Fruit fly (Drosophila melanogaster): ENCODE results near the gene rtet.

rtet gene

dm6 chr3R:21112742-21113465, 4.7 kb downstream of the rtet start (continued):
- TF ChIP-seq wek (GFP tag; optimal IDR thresholded peaks at IDR 0.05), result peak; percentile 86
- peak; percentile 81 for TF ChIP-seq run (tag; optimal IDR thresholded peaks at IDR 0.05)
- TF ChIP-seq CG6272 (GFP tag; IDR thresholded peaks at IDR 0.05), result peak; percentile 61
- TF ChIP-seq unpg (GFP tag; optimal IDR thresholded peaks at IDR 0.05), result peak; percentile 92
- peak; percentile 75 for TF ChIP-seq CG18011 (GFP tag; optimal IDR thresholded peaks at IDR 0.05)
- TF ChIP-seq Myb (GFP tag; optimal IDR thresholded peaks at IDR 0.05), result peak; percentile 77
- TF ChIP-seq her (GFP tag; optimal IDR thresholded peaks at IDR 0.05), result peak; percentile 90
- peak; percentile 87 for TF ChIP-seq NfI (GFP tag; optimal IDR thresholded peaks at IDR 0.05)
- peak; percentile 83 for TF ChIP-seq CG14014 (GFP tag; IDR thresholded peaks at IDR 0.05)
- TF ChIP-seq Dad (GFP tag; optimal IDR thresholded peaks at IDR 0.05), result peak; percentile 72
- TF ChIP-seq trh (GFP tag; optimal IDR thresholded peaks at IDR 0.05), result peak; percentile 68
- peak; percentile 86 for TF ChIP-seq D19A (tag; optimal IDR thresholded peaks at IDR 0.05)
- no peak for TF ChIP-seq Bgb (GFP tag; IDR thresholded peaks at IDR 0.05; ENCODE audit: partially characterized antibody)
- TF ChIP-seq CG3065 (GFP tag; optimal IDR thresholded peaks at IDR 0.05), result peak; percentile 78
- peak; percentile 92 for TF ChIP-seq CG12744 (GFP tag; optimal IDR thresholded peaks at IDR 0.05)
- TF ChIP-seq Poxn (GFP tag; IDR thresholded peaks at IDR 0.05), result no peak
- TF ChIP-seq vvl (GFP tag; IDR thresholded peaks at IDR 0.05), result peak; percentile 93
- peak; percentile 87 for TF ChIP-seq zen (tag; optimal IDR thresholded peaks at IDR 0.05)
- TF ChIP-seq CG11093 (GFP tag; IDR thresholded peaks at IDR 0.05), result peak; percentile 68; the same call in 2 of the 3 replicates
- peak; percentile 84 for TF ChIP-seq tup (GFP tag; optimal IDR thresholded peaks at IDR 0.05)
- peak; percentile 85 for TF ChIP-seq CG8089 (GFP tag; optimal IDR thresholded peaks at IDR 0.05)
- peak; percentile 84 for TF ChIP-seq tio (GFP tag; optimal IDR thresholded peaks at IDR 0.05)
- TF ChIP-seq gce (GFP tag; IDR thresholded peaks at IDR 0.05), result peak; percentile 89
- peak; percentile 89 for TF ChIP-seq CG8388 (GFP tag; optimal IDR thresholded peaks at IDR 0.05)
- peak; percentile 64 for TF ChIP-seq danr (GFP tag; IDR thresholded peaks at IDR 0.05)
- peak; percentile 80 for TF ChIP-seq odd (GFP tag; optimal IDR thresholded peaks at IDR 0.05)
- no peak for TF ChIP-seq ftz-f1 (GFP tag; optimal IDR thresholded peaks at IDR 0.05)
- TF ChIP-seq oc (tag; optimal IDR thresholded peaks at IDR 0.05), result peak; percentile 91
- TF ChIP-seq az2 (GFP tag; optimal IDR thresholded peaks at IDR 0.05), result peak; percentile 82
- no peak for TF ChIP-seq CG9797 (GFP tag; optimal IDR thresholded peaks at IDR 0.05)
- peak; percentile 25 for TF ChIP-seq Kr (GFP tag; optimal IDR thresholded peaks at IDR 0.05)
- peak; percentile 74 for TF ChIP-seq CG14050 (GFP tag; IDR thresholded peaks at IDR 0.05)
- no peak for TF ChIP-seq knrl (GFP tag; IDR thresholded peaks at IDR 0.05; ENCODE audit: partially characterized antibody)
- TF ChIP-seq CG11504 (tag; optimal IDR thresholded peaks at IDR 0.05), result peak; percentile 92
- TF ChIP-seq seq (GFP tag; IDR thresholded peaks at IDR 0.05), result peak; percentile 80
- peak; percentile 87 for TF ChIP-seq CG17829 (tag; optimal IDR thresholded peaks at IDR 0.05)
- TF ChIP-seq dpn (GFP tag; optimal IDR thresholded peaks at IDR 0.05), result peak; percentile 90
- no peak for TF ChIP-seq sc (optimal IDR thresholded peaks at IDR 0.05)
- TF ChIP-seq sc (GFP tag; optimal IDR thresholded peaks at IDR 0.05), result peak; percentile 72
- TF ChIP-seq Lhr (GFP tag; optimal IDR thresholded peaks at IDR 0.05), result peak; percentile 67
- peak; percentile 70 for TF ChIP-seq CG2202 (tag; optimal IDR thresholded peaks at IDR 0.05)
- TF ChIP-seq twi (tag; optimal IDR thresholded peaks at IDR 0.05), result peak; percentile 45
- TF ChIP-seq CG1529 (GFP tag; optimal IDR thresholded peaks at IDR 0.05), result peak; percentile 82
- TF ChIP-seq Med (GFP tag), result peak; percentile 99
- peak; percentile 75 for TF ChIP-seq ac (GFP tag; optimal IDR thresholded peaks at IDR 0.05)
- peak; percentile 86 for TF ChIP-seq B-H1 (GFP tag; IDR thresholded peaks at IDR 0.05)
- peak; percentile 60 for TF ChIP-seq Oaz (GFP tag; IDR thresholded peaks at IDR 0.05)
- TF ChIP-seq HLH4C (GFP tag; IDR thresholded peaks at IDR 0.05; ENCODE audit: partially characterized antibody), result no peak
- peak; percentile 77 for TF ChIP-seq Atf3 (GFP tag; optimal IDR thresholded peaks at IDR 0.05)
- TF ChIP-seq sisA (GFP tag; IDR thresholded peaks at IDR 0.05), result peak; percentile 80
